Fruit fly (Drosophila melanogaster) whole organism: ENCODE data around the gene CG18213.

ENCODE experiments used
- CG8478 ChIP-seq: fragments of >200 bp; optimal IDR thresholded peaks from 2 replicates; lab custom pipeline; 2018; ENCODE audit warnings: inconsistent platforms
- Dll ChIP-seq: fragments of >200 bp; optimal IDR thresholded peaks from 2 replicates; lab custom pipeline; 2017
- EcR ChIP-seq, 2 experiments: fragments of >200 bp; optimal IDR thresholded peaks; 2 replicates each; lab custom pipeline; 2017; ENCODE audit warnings: missing biosample characterization in 2 of 2, missing genetic modification characterization in 2 of 2, missing genetic modification reagents in 2 of 2
- pan ChIP-seq: fragments of >200 bp; optimal IDR thresholded peaks from 2 replicates; lab custom pipeline; 2017
- psq ChIP-seq: fragments of >200 bp; optimal IDR thresholded peaks from 2 replicates; lab custom pipeline; 2017
- usp ChIP-seq: fragments of >200 bp; optimal IDR thresholded peaks from 2 replicates; lab custom pipeline; 2017; ENCODE audit warnings: missing biosample characterization, missing genetic modification characterization, mixed read lengths

CG18213 gene

DNA sequence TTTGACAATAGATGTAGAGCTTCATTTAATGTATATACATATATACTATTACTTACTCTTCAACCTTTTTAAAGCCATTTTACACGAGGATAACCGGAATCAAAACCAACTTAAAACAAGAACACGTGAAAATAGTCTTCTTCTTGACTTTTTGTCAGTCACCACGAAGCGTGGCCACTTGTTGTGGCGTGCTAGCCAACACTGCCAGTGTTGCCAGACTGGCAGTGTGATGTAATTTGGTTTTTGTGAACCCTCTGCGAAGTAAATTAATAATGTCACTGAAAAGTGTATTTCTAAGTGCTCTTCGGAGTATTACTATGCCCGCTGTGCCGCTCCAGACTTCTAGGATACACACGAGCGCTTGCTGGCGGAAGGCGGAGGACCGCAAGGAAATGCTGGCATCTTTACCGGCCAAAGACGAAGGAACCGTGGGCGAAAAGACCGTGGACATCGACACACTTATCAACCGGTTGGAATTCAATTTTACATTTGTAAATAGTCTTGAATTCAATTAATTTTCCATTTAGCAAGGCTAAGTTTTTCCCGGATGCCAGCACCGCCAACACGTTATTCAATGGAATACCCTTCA lies 32.6 kb upstream of the CG18213 start, which contains the start of the genes Ns1 and mRpS11:
Gene Ns1, minus strand, starts transcription at position 150 of the 589 bp plus-strand sequence.
Gene mRpS11, plus strand, starts transcription at position 207 of the 589 bp plus-strand sequence.
- no peak for TF ChIP-seq Dll (lab: Kevin White, UChicago)
- no peak for TF ChIP-seq psq (lab: Kevin White, UChicago)
- no peak for TF ChIP-seq pan (lab: Kevin White, UChicago)
- no peak for TF ChIP-seq CG8478
- no peak for TF ChIP-seq usp (GFP tag; lab: Kevin White, UChicago)
- TF ChIP-seq EcR (GFP tag; optimal IDR thresholded peaks at IDR 0.05; lab: Kevin White, UChicago), result no peak

- TF ChIP-seq Dll (lab: Kevin White, UChicago) (no peak), EcR (GFP tag; optimal IDR thresholded peaks at IDR 0.05; lab: Kevin White, UChicago) (no peak)
Measured at dm6 chr3R:17067721-17068120, 27.7 kb upstream of the CG18213 start.

DNA sequence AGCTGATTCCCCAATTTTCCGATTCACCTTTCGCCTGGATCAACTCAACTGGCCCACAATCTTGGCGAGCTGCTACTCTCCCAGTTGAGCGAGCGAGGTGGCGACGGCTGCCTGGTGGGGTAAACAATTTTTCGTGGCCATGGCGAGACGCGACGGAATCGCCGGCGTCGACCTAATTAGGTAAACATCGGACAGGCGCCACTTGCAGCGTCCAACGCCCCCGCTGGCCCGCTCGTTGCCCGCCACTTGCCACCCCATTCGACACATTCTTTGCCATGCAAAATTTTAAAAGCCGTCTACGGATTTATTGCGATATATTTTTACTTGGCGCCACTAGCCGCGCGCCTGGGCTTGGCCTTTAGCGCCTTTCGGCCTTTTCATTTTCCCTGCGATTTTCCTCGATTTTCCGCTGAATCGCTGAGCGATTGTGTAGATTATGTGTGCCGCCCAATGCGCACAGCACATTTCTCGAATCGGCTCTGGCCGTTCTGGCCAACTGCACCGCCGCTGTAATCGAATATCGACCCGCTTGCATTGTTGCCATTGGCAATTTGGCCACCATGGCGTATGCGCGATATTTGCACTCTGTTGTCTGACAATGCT lies 26.9 kb upstream of the CG18213 start:
- no peak for TF ChIP-seq CG8478
- no peak for TF ChIP-seq EcR (GFP tag; optimal IDR thresholded peaks at IDR 0.05; lab: Kevin White, UChicago)
- no peak for TF ChIP-seq psq (lab: Kevin White, UChicago)
- no peak for TF ChIP-seq pan (lab: Kevin White, UChicago)
- no peak for TF ChIP-seq usp (GFP tag; lab: Kevin White, UChicago)
- TF ChIP-seq Dll (lab: Kevin White, UChicago), result no peak

dm6 chr3R:17066077-17066476 lies 26.1 kb upstream of the CG18213 start:
- TF ChIP-seq CG8478, result no peak
- TF ChIP-seq Dll (lab: Kevin White, UChicago), result no peak
- TF ChIP-seq usp (GFP tag; lab: Kevin White, UChicago), result no peak
- no peak for TF ChIP-seq pan (lab: Kevin White, UChicago)
- TF ChIP-seq EcR (GFP tag; optimal IDR thresholded peaks at IDR 0.05; lab: Kevin White, UChicago), result no peak
- TF ChIP-seq psq (lab: Kevin White, UChicago), result no peak

DNA sequence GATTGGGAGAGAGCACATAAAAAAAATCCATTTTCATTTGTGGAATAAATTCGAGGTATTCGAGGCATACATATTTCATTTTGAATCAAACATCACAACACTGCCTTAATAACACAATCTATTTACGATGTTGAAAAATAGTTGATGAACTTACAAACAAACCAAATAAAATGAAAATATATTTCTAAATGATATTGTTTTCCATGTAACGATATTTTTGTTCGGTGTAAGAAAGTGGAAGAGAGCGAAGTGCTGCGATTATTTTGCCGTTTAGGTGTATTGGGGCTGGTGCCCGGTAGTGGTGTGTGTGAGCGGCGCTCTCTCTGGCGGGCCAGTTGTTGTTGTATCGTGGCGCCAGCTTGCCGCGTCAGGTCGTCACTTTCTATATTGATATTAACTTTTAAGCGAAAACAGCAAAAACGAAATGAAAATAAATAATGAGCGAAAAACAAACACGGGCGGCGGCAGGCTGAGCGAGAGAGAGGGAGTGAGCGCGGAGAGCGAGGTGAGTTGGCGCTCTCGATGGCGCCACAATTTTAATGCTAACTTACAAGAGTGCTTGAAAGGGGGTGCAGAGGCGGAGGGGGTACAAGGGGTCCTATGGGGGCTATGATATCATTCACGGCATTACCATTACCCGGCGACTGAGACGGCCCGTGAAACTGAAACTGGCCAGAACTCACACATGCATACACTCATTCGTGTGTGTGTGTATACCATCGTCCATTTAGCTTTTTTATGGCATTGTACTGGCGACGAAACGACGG lies 25.2 kb upstream of the CG18213 start:
- TF ChIP-seq CG8478 (no peak), Dll (lab: Kevin White, UChicago) (peak; percentile 95), pan (lab: Kevin White, UChicago) (no peak)

DNA sequence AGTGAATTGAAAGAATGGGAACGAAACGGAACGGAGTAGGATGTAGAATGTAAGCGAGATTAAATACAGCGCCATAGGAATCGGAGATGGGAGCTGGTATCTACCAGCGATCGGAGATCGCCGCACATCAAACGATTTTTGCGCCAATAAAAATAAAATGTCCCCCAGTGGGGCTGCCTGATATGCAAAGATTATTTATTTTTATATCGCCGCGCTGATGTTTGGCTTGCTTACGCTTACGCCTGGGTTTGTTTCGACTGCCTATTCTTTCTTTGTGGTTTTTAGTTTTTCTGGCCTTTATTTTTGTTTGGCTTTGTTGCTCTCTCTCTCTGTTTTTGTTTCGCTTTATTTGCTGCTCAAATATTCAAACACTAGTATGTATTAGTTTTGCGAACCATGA lies 23.8 kb upstream of the CG18213 start:
- TF ChIP-seq psq (lab: Kevin White, UChicago) (no peak), EcR (GFP tag; optimal IDR thresholded peaks at IDR 0.05; lab: Kevin White, UChicago) (no peak), pan (lab: Kevin White, UChicago) (no peak), CG8478 (no peak), Dll (lab: Kevin White, UChicago) (no peak), usp (GFP tag; lab: Kevin White, UChicago) (no peak)

- TF ChIP-seq usp (GFP tag; lab: Kevin White, UChicago), result no peak
- no peak for TF ChIP-seq psq (lab: Kevin White, UChicago)
- TF ChIP-seq Dll (lab: Kevin White, UChicago), result no peak
- TF ChIP-seq pan (lab: Kevin White, UChicago), result no peak
- no peak for TF ChIP-seq EcR (GFP tag; optimal IDR thresholded peaks at IDR 0.05; lab: Kevin White, UChicago)
- TF ChIP-seq CG8478, result no peak
Measured at dm6 chr3R:17062705-17063104, 22.7 kb upstream of the CG18213 start.

DNA sequence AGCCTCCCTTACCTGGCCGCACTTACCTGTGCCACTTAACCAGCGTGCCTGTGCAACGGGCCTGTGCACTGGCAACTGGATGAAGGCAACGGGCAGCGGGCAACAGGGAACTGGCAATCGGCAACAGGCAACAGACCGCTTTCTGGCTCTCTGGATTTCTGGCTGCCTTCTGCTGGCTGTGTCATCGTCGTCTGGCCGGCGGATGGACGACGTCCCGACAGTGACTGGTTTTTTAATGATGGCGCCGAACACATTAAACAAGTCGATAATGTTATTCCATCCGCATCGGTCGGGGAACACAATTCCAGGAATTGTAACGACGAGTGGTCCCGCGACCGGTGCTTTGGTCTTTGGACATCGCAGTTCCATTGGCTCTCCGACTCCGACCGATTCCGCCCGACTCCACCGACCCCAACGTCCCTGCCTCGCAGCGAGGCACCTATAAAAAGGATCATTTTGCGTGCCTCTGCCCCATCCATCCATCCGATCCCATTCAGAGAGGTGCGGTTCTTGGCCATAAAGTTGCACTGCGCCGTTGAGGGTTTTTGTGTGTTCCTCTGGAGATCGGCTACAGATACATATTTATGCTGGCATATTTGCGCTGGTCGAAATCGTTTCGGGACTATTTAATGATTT lies 21.9 kb upstream of the CG18213 start:
- TF ChIP-seq EcR (GFP tag; optimal IDR thresholded peaks at IDR 0.05; lab: Kevin White, UChicago) (no peak), Dll (lab: Kevin White, UChicago) (peak; percentile 13), CG8478 (no peak), usp (GFP tag; lab: Kevin White, UChicago) (no peak), pan (lab: Kevin White, UChicago) (no peak), psq (lab: Kevin White, UChicago) (no peak)

DNA sequence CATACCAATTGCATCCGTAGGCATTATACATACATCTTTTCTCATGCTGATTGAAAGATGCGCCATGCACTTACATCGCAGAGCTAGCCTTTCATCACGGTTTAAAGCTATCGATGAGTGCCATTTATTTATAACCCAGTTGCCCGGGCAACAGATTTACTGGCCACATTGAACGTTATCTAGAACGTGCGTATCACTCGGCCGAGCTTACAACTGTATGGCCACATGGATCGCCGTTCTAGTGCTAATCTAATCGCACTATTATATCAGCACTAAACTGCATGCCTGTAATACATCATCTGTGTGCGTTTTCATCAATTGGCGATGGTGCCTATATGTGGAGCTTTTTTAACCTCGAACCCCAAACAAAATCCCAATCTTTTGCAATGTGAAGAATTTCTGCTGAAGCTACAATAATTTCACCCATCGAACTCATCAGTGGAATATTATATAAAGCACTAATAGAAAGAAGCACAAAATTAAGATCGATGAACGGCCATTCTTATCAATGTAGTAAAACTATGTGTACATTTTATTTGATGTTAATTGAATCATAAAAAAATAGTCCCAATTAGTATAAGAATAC lies 20.9 kb upstream of the CG18213 start:
- TF ChIP-seq pan (lab: Kevin White, UChicago) (no peak), psq (lab: Kevin White, UChicago) (no peak), EcR (GFP tag; optimal IDR thresholded peaks at IDR 0.05; lab: Kevin White, UChicago) (no peak), usp (GFP tag; lab: Kevin White, UChicago) (no peak), CG8478 (no peak), Dll (lab: Kevin White, UChicago) (no peak)

DNA sequence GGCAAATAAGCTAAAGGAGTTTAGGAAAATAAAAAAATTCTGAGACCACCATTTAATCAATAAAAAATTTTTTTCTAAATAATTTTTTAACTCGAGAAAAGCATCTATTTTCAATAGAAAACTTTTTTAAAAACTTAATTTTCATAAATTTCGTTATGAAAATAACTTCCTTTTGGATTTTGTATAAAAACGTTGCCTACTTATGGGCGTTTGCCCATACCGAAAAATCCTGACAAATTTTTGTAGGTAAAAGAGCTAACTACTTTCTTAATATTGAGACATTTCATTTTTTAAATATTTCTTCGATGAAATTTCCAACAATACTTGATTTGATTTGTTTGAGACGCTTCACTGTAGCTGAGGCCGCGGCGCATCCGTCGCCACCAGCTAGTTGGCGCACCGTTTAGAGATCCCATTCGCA lies 20.3 kb upstream of the CG18213 start:
- TF ChIP-seq CG8478 (no peak), EcR (GFP tag; optimal IDR thresholded peaks at IDR 0.05; lab: Kevin White, UChicago) (no peak), Dll (lab: Kevin White, UChicago) (no peak), usp (GFP tag; lab: Kevin White, UChicago) (no peak), psq (lab: Kevin White, UChicago) (no peak), pan (lab: Kevin White, UChicago) (no peak)

DNA sequence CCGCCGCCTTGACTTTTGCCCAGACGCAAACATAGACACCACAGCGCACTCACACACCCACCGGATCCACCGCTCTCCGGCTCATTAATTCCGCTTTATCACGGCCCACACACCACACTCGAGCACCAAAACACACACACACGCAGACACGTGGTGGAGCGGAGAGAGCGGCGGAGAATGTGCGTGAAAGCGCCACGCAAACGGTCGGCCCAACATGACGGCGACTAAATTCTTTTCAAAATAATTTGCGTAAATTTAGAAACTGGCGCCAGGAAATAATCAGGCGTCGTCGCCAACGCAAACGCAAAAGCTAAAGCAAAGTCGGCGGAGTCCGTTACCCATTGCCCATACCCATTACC lies 19.8 kb upstream of the CG18213 start:
- TF ChIP-seq pan (lab: Kevin White, UChicago), result no peak
- TF ChIP-seq psq (lab: Kevin White, UChicago), result no peak
